Worm (Caenorhabditis elegans) whole organism, L4/young adult: Measurements from ENCODE around the gene C54C6.7.
A peak's percentile ranks its signal among the peaks of the same experiment; 100 is the strongest.

Experiments
- W03F9.2 ChIP-seq: fragments of 150-350 bp; optimal IDR thresholded peaks from 2 replicates; lab custom pipeline; 2014; ENCODE audit warnings: missing biosample characterization, missing genetic modification characterization
- dao-5 ChIP-seq: sonication (generic microtip); optimal IDR thresholded peaks from 2 replicates; lab custom pipeline; 2016; ENCODE audit warnings: missing genotype, missing genetic modification characterization, moderate library complexity, missing compliant biosample characterization
- him-1 ChIP-seq: sonication (generic microtip); optimal IDR thresholded peaks from 2 replicates; lab custom pipeline; 2016; ENCODE audit warnings: missing genotype, missing genetic modification reagents, missing genetic modification characterization, missing compliant biosample characterization

The C54C6.7 gene

DNA sequence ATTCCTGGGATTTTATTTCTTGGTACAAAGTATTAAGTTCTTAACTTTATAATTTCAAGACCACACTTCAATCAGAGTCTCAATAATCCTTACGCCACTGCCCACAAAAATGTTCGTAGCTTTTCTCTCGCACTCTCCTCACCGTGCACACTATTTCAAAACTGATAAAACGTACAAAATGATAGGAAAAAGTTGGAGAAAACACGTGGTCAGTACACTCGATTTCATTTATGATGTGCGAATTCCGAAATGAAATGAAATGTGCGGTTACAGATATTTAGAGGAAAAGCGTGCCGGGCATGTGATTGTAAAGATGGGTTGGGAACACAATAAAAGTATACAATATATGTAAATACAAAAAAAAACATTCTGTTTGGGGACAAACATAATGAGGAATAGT lies 25.8 kb downstream of the C54C6.7 start:
- TF ChIP-seq dao-5 (tag; lab: Kevin White, UChicago) (no peak), him-1 (tag; lab: Kevin White, UChicago) (no peak), W03F9.2 (tag; lab: Kevin White, UChicago) (peak; percentile 11)

DNA sequence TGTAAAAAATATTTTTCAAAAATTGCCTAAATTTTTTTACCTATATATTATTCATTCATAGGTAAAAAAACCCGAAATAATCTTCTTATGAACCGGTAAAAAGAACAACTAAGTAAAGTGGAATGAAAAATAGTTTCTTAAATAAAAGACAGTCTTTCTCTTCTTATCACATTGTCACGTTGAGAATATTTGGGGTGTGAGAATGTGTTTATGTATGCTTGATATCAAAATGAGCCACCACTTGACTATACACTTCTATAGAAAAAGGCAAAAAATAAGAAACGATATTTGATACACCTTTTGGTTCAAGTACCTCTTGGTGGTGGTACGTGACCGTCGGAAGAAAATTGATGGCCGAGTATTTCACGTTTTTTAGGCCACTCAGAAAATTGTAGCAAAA lies 26.7 kb downstream of the C54C6.7 start, which contains the start of gene hmit-1.3:
TSS of gene hmit-1.3 (minus strand) at position 103 of the 400 bp plus-strand sequence.
- TF ChIP-seq him-1 (tag; lab: Kevin White, UChicago) (no peak), W03F9.2 (tag; lab: Kevin White, UChicago) (no peak), dao-5 (tag; lab: Kevin White, UChicago) (no peak)

DNA sequence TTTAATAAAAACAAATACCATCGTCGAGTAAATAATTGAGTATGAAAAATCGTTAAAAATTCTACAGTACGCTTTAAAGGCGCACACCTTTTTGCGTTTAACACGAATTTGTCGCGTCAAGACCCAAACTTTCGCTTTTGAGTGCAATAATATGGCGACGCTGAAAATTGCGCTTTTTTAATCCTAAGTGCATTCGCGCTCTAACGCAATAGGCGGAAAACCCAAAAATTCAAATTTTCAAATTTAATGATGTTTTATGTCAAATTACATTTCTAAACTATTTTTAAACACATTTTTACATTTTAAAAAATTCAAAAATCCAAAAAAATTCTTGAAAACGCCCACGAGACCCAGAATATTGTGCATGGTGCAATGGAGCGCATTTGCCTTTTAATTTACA lies 34.4 kb downstream of the C54C6.7 start:
- no peak for TF ChIP-seq W03F9.2 (tag; lab: Kevin White, UChicago)

DNA sequence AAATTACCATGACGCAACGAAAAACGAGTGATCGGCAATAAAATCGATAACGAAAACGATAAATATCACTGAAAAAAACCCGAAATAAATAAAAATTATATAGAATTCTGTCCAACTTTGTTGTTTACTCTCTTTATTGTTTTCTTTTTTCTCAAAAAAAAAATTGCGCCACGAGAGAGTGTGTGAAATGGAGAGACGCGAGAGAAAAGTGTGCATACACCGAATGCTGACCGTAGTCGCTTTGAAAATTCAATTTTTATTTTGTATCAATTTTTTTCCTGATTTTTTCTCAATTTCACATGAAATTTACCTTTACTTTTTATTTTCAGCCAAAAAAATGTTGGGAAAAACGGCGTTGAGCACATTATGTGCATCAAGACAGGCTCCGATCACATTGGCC lies 36.3 kb downstream of the C54C6.7 start, which contains the start of the genes M01F1.4 and mrpl-35:
TSS of gene M01F1.4 (minus strand) at position 126 of the 400 bp plus-strand sequence.
TSS of gene mrpl-35 (plus strand) at position 330 of the 400 bp plus-strand sequence.
- TF ChIP-seq dao-5 (tag; lab: Kevin White, UChicago) = no peak
- TF ChIP-seq W03F9.2 (tag; lab: Kevin White, UChicago) = peak; percentile 82

DNA sequence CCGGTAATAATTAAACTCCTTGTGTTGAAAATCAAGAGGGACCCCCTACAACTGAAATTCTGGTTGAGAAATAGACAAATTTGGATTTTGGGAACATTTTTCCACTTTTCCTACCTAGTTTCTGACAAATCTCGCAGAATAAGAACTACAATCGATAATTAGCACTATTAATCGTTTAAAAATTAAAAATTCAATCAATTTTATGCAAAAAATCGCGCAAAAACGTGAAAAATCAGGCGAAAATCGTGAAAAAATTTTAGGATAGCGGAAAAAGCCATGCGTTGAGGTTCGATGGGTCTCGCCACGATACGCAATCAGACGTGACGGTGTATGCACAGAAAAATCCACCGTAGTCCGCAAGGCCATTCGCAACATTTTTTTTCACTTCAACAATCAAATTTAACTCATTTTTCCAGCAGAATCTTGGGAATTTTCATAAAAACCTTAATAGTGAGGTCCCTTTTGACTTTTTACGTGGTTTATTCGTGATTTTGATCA lies 41.1 kb downstream of the C54C6.7 start, which contains the start of gene lias-1:
TSS of gene lias-1 (minus strand) at position 51 of the 498 bp plus-strand sequence.
- TF ChIP-seq W03F9.2 (tag; lab: Kevin White, UChicago) (peak; percentile 94), him-1 (tag; lab: Kevin White, UChicago) (peak; percentile 19), dao-5 (tag; lab: Kevin White, UChicago) (no peak)

DNA sequence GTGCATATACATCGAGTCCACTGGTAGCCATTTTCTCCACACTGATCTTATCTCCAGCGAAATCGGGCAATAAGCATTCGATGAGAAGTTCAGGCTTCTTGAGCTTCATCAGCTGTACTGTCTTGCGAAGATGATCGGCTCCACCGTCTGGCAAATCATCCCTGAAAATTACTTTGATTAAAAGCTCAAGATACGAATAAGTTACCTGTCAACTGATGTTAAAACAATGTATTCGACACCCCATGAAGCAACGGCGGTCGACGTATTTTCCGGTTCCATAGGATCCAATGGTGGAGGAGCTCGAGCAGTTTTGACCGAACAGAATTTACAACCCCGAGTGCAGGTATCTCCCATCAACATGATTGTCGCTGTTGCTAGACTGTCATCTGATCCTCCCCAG lies 42.0 kb downstream of the C54C6.7 start:
- TF ChIP-seq him-1 (tag; lab: Kevin White, UChicago) (no peak), W03F9.2 (tag; lab: Kevin White, UChicago) (no peak), dao-5 (tag; lab: Kevin White, UChicago) (no peak)

DNA sequence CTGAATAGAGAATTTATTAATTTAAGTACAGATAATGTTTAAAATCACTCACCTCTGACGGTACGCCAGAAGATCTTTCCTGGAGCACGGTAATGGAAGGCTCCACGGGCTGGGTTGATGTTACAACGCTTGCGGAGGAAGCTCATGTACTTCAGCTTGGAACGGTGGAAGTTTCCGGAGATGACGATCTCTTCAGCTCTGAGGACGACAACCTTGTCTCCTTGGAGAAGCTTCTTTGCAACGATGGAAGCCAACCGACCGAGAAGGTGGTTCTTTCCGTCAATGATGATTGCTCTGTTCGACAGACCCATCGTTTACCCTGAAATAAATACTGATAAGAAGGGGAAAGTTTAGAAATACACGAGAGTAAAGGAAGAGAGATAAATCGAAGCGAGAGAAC lies 42.9 kb downstream of the C54C6.7 start, which contains the start of gene rpl-16:
TSS of gene rpl-16 (minus strand) at position 319 of the 400 bp plus-strand sequence.
- TF ChIP-seq W03F9.2 (tag; lab: Kevin White, UChicago) (no peak), him-1 (tag; lab: Kevin White, UChicago) (no peak), dao-5 (tag; lab: Kevin White, UChicago) (no peak)

DNA sequence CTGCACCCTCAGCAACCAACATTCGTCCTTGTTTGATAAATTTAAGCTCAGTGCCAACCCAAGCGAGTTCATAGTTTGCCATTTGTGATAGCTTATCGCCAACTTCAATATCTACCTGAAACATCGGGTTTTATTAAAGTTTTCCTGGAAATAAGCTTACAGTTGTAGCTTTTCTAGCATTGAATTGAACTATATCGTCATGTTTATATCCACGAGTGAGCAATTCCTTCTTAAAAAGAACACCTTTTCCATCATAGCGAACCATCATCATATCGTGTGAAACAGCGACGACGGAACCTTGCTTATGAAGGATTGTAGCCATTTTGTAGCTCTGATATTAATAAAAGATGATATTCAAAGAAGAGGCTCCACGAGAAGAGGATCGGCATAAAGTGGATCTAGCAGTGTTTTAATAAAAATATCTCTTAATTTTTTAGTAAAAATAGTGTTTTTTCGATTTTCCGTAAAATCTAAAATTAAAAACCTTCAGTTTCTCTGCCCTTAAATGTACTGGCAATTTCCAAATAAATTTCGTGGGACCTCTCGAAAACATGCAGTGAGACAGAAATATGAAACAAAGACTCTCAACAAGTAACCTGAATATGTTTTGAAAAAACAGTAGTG lies 43.9 kb downstream of the C54C6.7 start, which contains the start of gene M01F1.8:
TSS of gene M01F1.8 (minus strand) at position 335 of the 624 bp plus-strand sequence.
- TF ChIP-seq him-1 (tag; lab: Kevin White, UChicago) = no peak
- no peak for TF ChIP-seq W03F9.2 (tag; lab: Kevin White, UChicago)

DNA sequence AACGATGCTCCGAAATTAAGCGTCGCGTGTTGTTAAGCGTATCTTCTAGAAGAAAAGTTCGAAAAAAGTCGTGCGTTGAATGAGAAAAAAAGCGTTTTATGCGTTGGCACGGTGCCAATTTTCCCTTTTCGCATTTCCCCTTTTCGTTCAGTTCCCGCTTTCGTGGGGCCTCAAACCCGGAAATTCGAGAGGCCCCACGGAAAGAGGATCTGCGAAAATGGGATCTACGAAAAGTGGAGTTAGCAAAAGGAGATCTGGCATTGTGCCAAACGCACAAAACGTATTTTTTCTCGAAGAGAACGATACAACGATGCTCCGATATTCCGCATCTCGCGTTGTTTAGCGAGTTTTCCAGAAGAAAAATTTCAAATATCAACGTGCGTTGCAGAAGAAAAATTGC lies 46.4 kb downstream of the C54C6.7 start:
- TF ChIP-seq dao-5 (tag; lab: Kevin White, UChicago) (no peak), W03F9.2 (tag; lab: Kevin White, UChicago) (no peak), him-1 (tag; lab: Kevin White, UChicago) (no peak)

DNA sequence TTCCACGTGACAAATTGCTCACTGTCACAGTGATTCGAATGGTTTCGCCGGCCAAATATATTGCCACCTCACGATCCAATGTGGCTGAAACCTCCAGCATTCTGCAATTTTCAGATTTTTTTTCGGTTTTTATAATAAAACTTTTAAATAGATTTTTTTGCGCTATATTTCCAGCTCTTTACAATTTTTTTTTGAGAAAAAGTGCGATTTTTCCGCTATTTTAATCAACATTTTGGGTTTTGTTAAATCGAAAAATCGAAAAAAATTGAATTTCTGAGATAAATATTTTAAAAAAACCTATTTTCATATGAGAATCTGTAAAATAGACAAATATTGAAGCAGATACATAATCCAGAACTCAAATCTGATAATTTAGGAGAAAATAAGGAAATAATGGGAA lies 47.3 kb downstream of the C54C6.7 start, which contains the start of gene M01F1.9:
TSS of gene M01F1.9 (minus strand) at position 101 of the 400 bp plus-strand sequence.
- TF ChIP-seq W03F9.2 (tag; lab: Kevin White, UChicago) = no peak
- TF ChIP-seq dao-5 (tag; lab: Kevin White, UChicago) = no peak
- no peak for TF ChIP-seq him-1 (tag; lab: Kevin White, UChicago)
